Fruit fly (Drosophila melanogaster): ENCODE results near the gene mge.
A peak's percentile ranks its signal among the peaks of the same experiment; 100 is the strongest.

Gene mge

DNA sequence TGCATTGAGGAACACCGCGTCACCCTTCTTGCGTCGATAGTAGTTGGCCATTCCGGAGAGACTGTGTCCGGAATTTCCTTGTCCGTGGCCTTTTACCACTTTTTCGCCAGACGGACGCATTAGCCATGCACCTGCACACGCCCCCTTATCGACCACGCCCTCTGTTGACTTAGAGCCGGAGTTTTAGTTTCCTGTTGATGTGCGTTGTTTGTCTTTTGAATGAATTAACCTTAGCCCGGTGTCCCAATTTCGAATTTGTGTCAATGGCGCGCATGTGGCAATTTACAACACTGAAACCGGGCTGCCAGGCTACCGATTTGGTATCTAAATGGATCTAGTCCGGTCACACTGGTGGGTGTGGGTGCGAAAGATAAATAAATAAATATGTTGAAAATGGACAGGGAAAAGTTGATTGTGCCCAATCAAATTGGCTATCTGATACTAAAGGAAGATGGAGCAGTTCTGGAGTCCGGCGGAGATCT is 13.1 kb downstream of the mge start, which contains the start of the genes Gr63a and Lamtor4 (continued):
- TF ChIP-seq CG17568 (GFP tag; optimal IDR thresholded peaks at IDR 0.05) = no peak
- TF ChIP-seq Sry-δ (GFP tag; optimal IDR thresholded peaks at IDR 0.05) = peak; percentile 31
- no peak for TF ChIP-seq Trl (optimal IDR thresholded peaks at IDR 0.05)
- no peak for TF ChIP-seq Trl (GFP tag; optimal IDR thresholded peaks at IDR 0.05)
- TF ChIP-seq CG7987 (GFP tag; optimal IDR thresholded peaks at IDR 0.05) = peak; percentile 41
- TF ChIP-seq mam (GFP tag; optimal IDR thresholded peaks at IDR 0.05) = peak; percentile 24
- peak; percentile 58; the same call in 1 of the 3 replicates for TF ChIP-seq sr (GFP tag; IDR thresholded peaks at IDR 0.05)
- TF ChIP-seq Ets65A (GFP tag) = peak; percentile 56
- TF ChIP-seq ERR (GFP tag; optimal IDR thresholded peaks at IDR 0.05) = peak; percentile 6
- TF ChIP-seq schlank (tag; optimal IDR thresholded peaks at IDR 0.05) = no peak
- TF ChIP-seq HLH3B (GFP tag; IDR thresholded peaks at IDR 0.05) = no peak
- TF ChIP-seq CG10267 (tag; optimal IDR thresholded peaks at IDR 0.05) = peak; percentile 96
- TF ChIP-seq bbx (GFP tag; IDR thresholded peaks at IDR 0.05; ENCODE audit: partially characterized antibody) = no peak
- TF ChIP-seq klu (GFP tag; IDR thresholded peaks at IDR 0.05) = peak; percentile 36; the same call in 1 of the 2 replicates
- no peak for TF ChIP-seq CG17385 (GFP tag; optimal IDR thresholded peaks at IDR 0.05)
- TF ChIP-seq btn (GFP tag; optimal IDR thresholded peaks at IDR 0.05) = peak; percentile 24
- TF ChIP-seq CG18011 (GFP tag; optimal IDR thresholded peaks at IDR 0.05) = peak; percentile 4
- TF ChIP-seq CG9932 (GFP tag; IDR thresholded peaks at IDR 0.05) = peak; percentile 46; the same call in 1 of the 2 replicates
- peak; percentile 73 for TF ChIP-seq Ets97D (GFP tag; optimal IDR thresholded peaks at IDR 0.05)
- peak; percentile 25 for TF ChIP-seq Bdp1 (GFP tag; optimal IDR thresholded peaks at IDR 0.05)
- TF ChIP-seq MBD-R2 (GFP tag; IDR thresholded peaks at IDR 0.05) = peak; percentile 81
- no peak for TF ChIP-seq ab (GFP tag; optimal IDR thresholded peaks at IDR 0.05)
- peak; percentile 51 for TF ChIP-seq CG17912 (GFP tag; optimal IDR thresholded peaks at IDR 0.05)
- peak; percentile 21; the same call in 1 of the 2 replicates for TF ChIP-seq slbo (GFP tag; IDR thresholded peaks at IDR 0.05)
- TF ChIP-seq CG11504 (tag; optimal IDR thresholded peaks at IDR 0.05) = no peak
- TF ChIP-seq gfzf (GFP tag; optimal IDR thresholded peaks at IDR 0.05) = peak; percentile 85
- peak; percentile 3 for TF ChIP-seq Hsf (GFP tag; optimal IDR thresholded peaks at IDR 0.05)
- TF ChIP-seq CG30020 (tag; optimal IDR thresholded peaks at IDR 0.05) = no peak
- TF ChIP-seq sd (tag; optimal IDR thresholded peaks at IDR 0.05) = peak; percentile 21
- peak; percentile 27 for TF ChIP-seq gro (GFP tag; optimal IDR thresholded peaks at IDR 0.05)
- peak; percentile 43 for TF ChIP-seq CG17186 (GFP tag; optimal IDR thresholded peaks at IDR 0.05)
- TF ChIP-seq ranshi (GFP tag; IDR thresholded peaks at IDR 0.05) = no peak
- peak; percentile 85 for TF ChIP-seq trem (tag; optimal IDR thresholded peaks at IDR 0.05)
- peak; percentile 82 for TF ChIP-seq sens (GFP tag)
- peak; percentile 24 for TF ChIP-seq Lhr (GFP tag; optimal IDR thresholded peaks at IDR 0.05)
- TF ChIP-seq bab2 (GFP tag; optimal IDR thresholded peaks at IDR 0.05) = no peak
- peak; percentile 98 for TF ChIP-seq Dp (GFP tag; optimal IDR thresholded peaks at IDR 0.05)
- TF ChIP-seq lab (GFP tag; optimal IDR thresholded peaks at IDR 0.05) = peak; percentile 17
- peak; percentile 43 for TF ChIP-seq sug (tag; optimal IDR thresholded peaks at IDR 0.05)
- TF ChIP-seq HLHmδ (GFP tag; optimal IDR thresholded peaks at IDR 0.05) = peak; percentile 1
- peak; percentile 18 for TF ChIP-seq CG17829 (tag; optimal IDR thresholded peaks at IDR 0.05)
- TF ChIP-seq dpn (GFP tag; optimal IDR thresholded peaks at IDR 0.05) = peak; percentile 27 to 28
- peak; percentile 42 for TF ChIP-seq Sin3A (optimal IDR thresholded peaks at IDR 0.05)
- TF ChIP-seq CG2199 (GFP tag; IDR thresholded peaks at IDR 0.05) = peak; percentile 98
- no peak for TF ChIP-seq CG16863 (GFP tag; optimal IDR thresholded peaks at IDR 0.05)
- no peak for TF ChIP-seq CG15073 (GFP tag; optimal IDR thresholded peaks at IDR 0.05)
- TF ChIP-seq Hmr (GFP tag; optimal IDR thresholded peaks at IDR 0.05) = peak; percentile 55
- TF ChIP-seq Bgb (GFP tag; IDR thresholded peaks at IDR 0.05; ENCODE audit: partially characterized antibody) = peak; percentile 16; the same call in 1 of the 2 replicates
- peak; percentile 76 for TF ChIP-seq stwl (tag; optimal IDR thresholded peaks at IDR 0.05)
- no peak for TF ChIP-seq lbe (GFP tag; optimal IDR thresholded peaks at IDR 0.05)
- TF ChIP-seq Hr39 (optimal IDR thresholded peaks at IDR 0.05) = no peak
- TF ChIP-seq nmo (GFP tag; optimal IDR thresholded peaks at IDR 0.05) = peak; percentile 38

All from whole organism, embryonic.